Worm (Caenorhabditis elegans) whole organism, L2 larva: ENCODE measurements around the gene mpst-3.
A peak's percentile ranks its signal among the peaks of the same experiment; 100 is the strongest.

ENCODE experiments used
- C34F6.9 ChIP-seq: fragments of 150-350 bp; optimal IDR thresholded peaks from 2 replicates; lab custom pipeline; 2014; ENCODE audit warnings: missing biosample characterization, missing genetic modification characterization
- F13H6.1 ChIP-seq: sonication (generic microtip); optimal IDR thresholded peaks from 2 replicates; lab custom pipeline; 2016; ENCODE audit warnings: missing genetic modification characterization, missing compliant biosample characterization
- R02D3.7 ChIP-seq: fragments of 150-350 bp; optimal IDR thresholded peaks from 2 replicates; lab custom pipeline; 2014; ENCODE audit warnings: missing biosample characterization, missing genetic modification characterization
- Y55F3AM.14 ChIP-seq: fragments of 200-800 bp; sonication (Bioruptor generic); optimal IDR thresholded peaks from 2 replicates; lab custom pipeline; 2018; ENCODE audit warnings: mild to moderate bottlenecking, missing genetic modification characterization, missing compliant biosample characterization
- ZK546.5 ChIP-seq: sonication (generic microtip); optimal IDR thresholded peaks from 2 replicates; lab custom pipeline; 2017; ENCODE audit warnings: missing biosample characterization, missing genetic modification characterization
- alr-1 ChIP-seq: fragments of 150-350 bp; optimal IDR thresholded peaks from 2 replicates; lab custom pipeline; 2014; ENCODE audit warnings: missing biosample characterization, missing genetic modification characterization
- aly-2 ChIP-seq: fragments of 150-350 bp; optimal IDR thresholded peaks from 2 replicates; lab custom pipeline; 2014; ENCODE audit warnings: missing biosample characterization, missing genetic modification characterization
- ama-1 ChIP-seq: fragments of 150-350 bp; optimal IDR thresholded peaks from 2 replicates; lab custom pipeline; 2018; ENCODE audit warnings: inconsistent platforms
- blmp-1 ChIP-seq: sonication (generic microtip); optimal IDR thresholded peaks from 2 replicates; lab custom pipeline; 2017; ENCODE audit warnings: missing genetic modification characterization, mild to moderate bottlenecking, missing compliant biosample characterization, antibody characterized with exemption, moderate library complexity; ENCODE audit not compliant: insufficient read depth
- ceh-16 ChIP-seq: fragments of 150-350 bp; optimal IDR thresholded peaks from 2 replicates; lab custom pipeline; 2014; ENCODE audit warnings: missing biosample characterization, missing genetic modification characterization
- ceh-82 ChIP-seq: fragments of 150-350 bp; optimal IDR thresholded peaks from 2 replicates; lab custom pipeline; 2014; ENCODE audit warnings: missing biosample characterization, missing genetic modification characterization
- crh-2 ChIP-seq: sonication (generic microtip); optimal IDR thresholded peaks from 2 replicates; lab custom pipeline; 2017; ENCODE audit warnings: missing biosample characterization, missing genetic modification characterization
- dmd-4 ChIP-seq: sonication (generic microtip); optimal IDR thresholded peaks from 2 replicates; lab custom pipeline; 2017; ENCODE audit warnings: missing biosample characterization, missing genetic modification characterization
- egl-27 ChIP-seq: sonication (generic microtip); optimal IDR thresholded peaks from 3 replicates; lab custom pipeline; 2017; ENCODE audit warnings: missing biosample characterization, missing genetic modification reagents, missing genetic modification characterization
- elt-3 ChIP-seq: sonication (generic microtip); optimal IDR thresholded peaks from 2 replicates; lab custom pipeline; 2017; ENCODE audit warnings: missing biosample characterization, missing genetic modification characterization
- fos-1 ChIP-seq: fragments of 150-350 bp; optimal IDR thresholded peaks from 2 replicates; lab custom pipeline; 2014; ENCODE audit warnings: missing biosample characterization, missing genetic modification characterization
- gmeb-1 ChIP-seq: fragments of 150-350 bp; optimal IDR thresholded peaks from 2 replicates; lab custom pipeline; 2014; ENCODE audit warnings: missing biosample characterization, missing genetic modification characterization
- lin-11 ChIP-seq: fragments of 150-350 bp; sonication (generic microtip); optimal IDR thresholded peaks from 2 replicates; lab custom pipeline; 2014; ENCODE audit warnings: missing biosample characterization, missing genetic modification characterization, inconsistent platforms, mixed read lengths
- lin-13 ChIP-seq: fragments of 150-350 bp; optimal IDR thresholded peaks from 2 replicates; lab custom pipeline; 2014; ENCODE audit warnings: missing biosample characterization, missing genetic modification reagents, missing genetic modification characterization
- lin-39 ChIP-seq: fragments of 150-350 bp; optimal IDR thresholded peaks from 2 replicates; lab custom pipeline; 2014; ENCODE audit warnings: missing biosample characterization, missing genetic modification reagents, missing genetic modification characterization
- lsy-2 ChIP-seq, 2 experiments: fragments of 150-350 bp in 1 of 2; sonication (generic microtip) in 1 of 2; optimal IDR thresholded peaks; 2 replicates each; lab custom pipeline; 2014 to 2017; ENCODE audit warnings: missing biosample characterization in 2 of 2, missing genetic modification characterization in 2 of 2
- mab-5 ChIP-seq: fragments of 150-350 bp; optimal IDR thresholded peaks from 2 replicates; lab custom pipeline; 2014; ENCODE audit warnings: missing biosample characterization, missing genetic modification characterization
- mbf-1 ChIP-seq: sonication (generic microtip); optimal IDR thresholded peaks from 2 replicates; lab custom pipeline; 2017; ENCODE audit warnings: missing biosample characterization, missing genetic modification characterization
- mdl-1 ChIP-seq, 2 experiments: fragments of 150-350 bp in 1 of 2; sonication (generic microtip) in 1 of 2; optimal IDR thresholded peaks; 2 replicates each; lab custom pipeline; 2017; ENCODE audit warnings: missing biosample characterization in 2 of 2, missing genetic modification characterization in 2 of 2
- nhr-10 ChIP-seq: sonication (generic microtip); optimal IDR thresholded peaks from 2 replicates; lab custom pipeline; 2017; ENCODE audit warnings: missing biosample characterization, missing genetic modification characterization
- nhr-11 ChIP-seq: fragments of 150-350 bp; optimal IDR thresholded peaks from 2 replicates; lab custom pipeline; 2014; ENCODE audit warnings: missing biosample characterization, missing genetic modification characterization
- nhr-12 ChIP-seq: fragments of 150-350 bp; optimal IDR thresholded peaks from 2 replicates; lab custom pipeline; 2014; ENCODE audit warnings: missing biosample characterization, missing genetic modification characterization
- nhr-129 ChIP-seq: fragments of 150-350 bp; optimal IDR thresholded peaks from 2 replicates; lab custom pipeline; 2014; ENCODE audit warnings: missing biosample characterization, missing genetic modification characterization
- nhr-21 ChIP-seq: fragments of 150-350 bp; optimal IDR thresholded peaks from 2 replicates; lab custom pipeline; 2014; ENCODE audit warnings: missing biosample characterization, missing genetic modification characterization
- nhr-23 ChIP-seq: fragments of 150-350 bp; optimal IDR thresholded peaks from 2 replicates; lab custom pipeline; 2014; ENCODE audit warnings: missing biosample characterization, missing genetic modification reagents, missing genetic modification characterization
- nhr-237 ChIP-seq: fragments of 150-350 bp; optimal IDR thresholded peaks from 2 replicates; lab custom pipeline; 2014; ENCODE audit warnings: missing biosample characterization, missing genetic modification characterization
- nhr-25 ChIP-seq: fragments of 150-350 bp; sonication (generic microtip); optimal IDR thresholded peaks from 3 replicates; lab custom pipeline; 2014; ENCODE audit warnings: missing biosample characterization, missing genetic modification characterization
- nhr-6 ChIP-seq: fragments of 150-350 bp; optimal IDR thresholded peaks from 2 replicates; lab custom pipeline; 2014; ENCODE audit warnings: missing biosample characterization, missing genetic modification characterization
- nhr-77 ChIP-seq: fragments of 150-350 bp; optimal IDR thresholded peaks from 2 replicates; lab custom pipeline; 2014; ENCODE audit warnings: missing biosample characterization, missing genetic modification characterization
- peb-1 ChIP-seq: fragments of 150-350 bp; optimal IDR thresholded peaks from 2 replicates; lab custom pipeline; 2014; ENCODE audit warnings: missing biosample characterization, missing genetic modification characterization
- sem-4 ChIP-seq: fragments of 150-350 bp; optimal IDR thresholded peaks from 2 replicates; lab custom pipeline; 2014; ENCODE audit warnings: missing biosample characterization, missing genetic modification reagents, missing genetic modification characterization
- skn-1 ChIP-seq: sonication (generic microtip); optimal IDR thresholded peaks from 2 replicates; lab custom pipeline; 2017; ENCODE audit warnings: missing biosample characterization, missing genetic modification characterization
- sma-3 ChIP-seq: sonication (generic microtip); optimal IDR thresholded peaks from 2 replicates; lab custom pipeline; 2016; ENCODE audit warnings: missing genetic modification reagents, missing genetic modification characterization, missing compliant biosample characterization
- sma-9 ChIP-seq, 2 experiments: fragments of 150-350 bp in 1 of 2; sonication (generic microtip) in 1 of 2; optimal IDR thresholded peaks; 2 replicates each; lab custom pipeline; 2014 to 2016; ENCODE audit warnings: missing genetic modification characterization in 2 of 2, mild to moderate bottlenecking in 1 of 2, missing biosample characterization in 1 of 2, missing compliant biosample characterization in 1 of 2, missing genetic modification reagents in 1 of 2, moderate library complexity in 1 of 2
- snpc-4 ChIP-seq: fragments of 150-350 bp; optimal IDR thresholded peaks from 2 replicates; lab custom pipeline; 2014; ENCODE audit warnings: missing biosample characterization, missing genetic modification characterization
- unc-39 ChIP-seq: fragments of 150-350 bp; optimal IDR thresholded peaks from 2 replicates; lab custom pipeline; 2014; ENCODE audit warnings: missing biosample characterization, missing genetic modification characterization
- unc-55 ChIP-seq: fragments of 150-350 bp; sonication (generic microtip); optimal IDR thresholded peaks from 3 replicates; lab custom pipeline; 2014; ENCODE audit warnings: missing biosample characterization, missing genetic modification reagents, missing genetic modification characterization
- unc-62 ChIP-seq: fragments of 150-350 bp; optimal IDR thresholded peaks from 2 replicates; lab custom pipeline; 2014; ENCODE audit warnings: missing biosample characterization, missing genetic modification reagents, missing genetic modification characterization
- zag-1 ChIP-seq: fragments of 150-350 bp; optimal IDR thresholded peaks from 2 replicates; lab custom pipeline; 2014; ENCODE audit warnings: missing biosample characterization, missing genetic modification characterization
- ztf-1 ChIP-seq: fragments of 200-800 bp; sonication (Bioruptor generic); conservative IDR thresholded peaks from 2 replicates; pipeline ENCODE4 v1.3.6; 2022; ENCODE audit warnings: missing genetic modification characterization, missing compliant biosample characterization
- ztf-11 ChIP-seq: sonication (generic microtip); optimal IDR thresholded peaks from 2 replicates; lab custom pipeline; 2017; ENCODE audit warnings: missing biosample characterization, missing genetic modification characterization
- ztf-4 ChIP-seq: fragments of 150-350 bp; optimal IDR thresholded peaks from 2 replicates; lab custom pipeline; 2014; ENCODE audit warnings: missing biosample characterization, missing genetic modification characterization

The mpst-3 gene

DNA sequence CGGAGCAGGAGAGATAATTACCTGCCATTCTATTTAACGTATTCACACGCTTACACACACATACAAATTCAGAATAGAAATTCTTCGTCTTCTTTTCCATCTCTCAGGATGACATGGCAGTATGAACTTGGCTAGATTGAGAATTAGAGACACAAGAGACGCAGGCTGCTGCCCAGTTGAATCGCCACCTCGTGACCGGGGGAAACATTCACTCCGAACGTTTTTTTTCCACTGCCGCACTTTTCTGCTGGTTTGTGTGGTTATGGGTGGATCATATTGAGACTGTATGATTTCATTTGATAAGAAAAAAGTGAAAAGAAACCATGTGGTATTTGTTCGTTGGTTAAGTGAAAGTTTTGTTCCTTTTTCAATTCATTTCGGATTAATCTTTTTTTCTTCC is 45.8 kb upstream of the mpst-3 start:
- TF ChIP-seq sma-3 (GFP tag; lab: Kevin White, UChicago) (peak; percentile 86), unc-55 (GFP tag; lab: Kevin White, UChicago) (peak; percentile 5), egl-27 (peak; percentile 58), crh-2 (tag; lab: Kevin White, UChicago) (peak; percentile 67), unc-39 (tag; lab: Kevin White, UChicago) (no peak), ztf-4 (tag; lab: Kevin White, UChicago) (peak; percentile 20), F13H6.1 (tag; lab: Kevin White, UChicago) (peak; percentile 52), zag-1 (peak; percentile 20), nhr-21 (tag; lab: Kevin White, UChicago) (peak; percentile 86), nhr-25 (tag; lab: Kevin White, UChicago) (peak; percentile 85), fos-1 (tag; lab: Kevin White, UChicago) (peak; percentile 59), ceh-16 (tag; lab: Kevin White, UChicago) (no peak), gmeb-1 (tag; lab: Kevin White, UChicago) (peak; percentile 57), nhr-11 (tag; lab: Kevin White, UChicago) (no peak), lsy-2 (tag; optimal IDR thresholded peaks at IDR 0.05; lab: Kevin White, UChicago) (peak in 1 of 2 experiments; percentile 68), lin-13 (no peak), skn-1 (tag; lab: Kevin White, UChicago) (peak; percentile 72), elt-3 (tag; lab: Kevin White, UChicago) (no peak), ama-1 (peak; percentile 70), sma-9 (GFP tag; optimal IDR thresholded peaks at IDR 0.05; lab: Kevin White, UChicago) (peak; percentile 88), sma-9 (tag; optimal IDR thresholded peaks at IDR 0.05; lab: Kevin White, UChicago) (no peak), lin-11 (tag; lab: Kevin White, UChicago) (peak; percentile 16), C34F6.9 (tag; lab: Kevin White, UChicago) (peak; percentile 80), lin-39 (tag; lab: Kevin White, UChicago) (no peak), Y55F3AM.14 (GFP tag; lab: Kevin White, UChicago) (peak; percentile 75), mdl-1 (tag; optimal IDR thresholded peaks at IDR 0.05; lab: Kevin White, UChicago) (peak; percentile 58 to 65), blmp-1 (tag; lab: Kevin White, UChicago) (peak; percentile 99), sem-4 (peak; percentile 61), nhr-129 (tag; lab: Kevin White, UChicago) (peak; percentile 83), nhr-23 (tag; lab: Kevin White, UChicago) (no peak)

DNA sequence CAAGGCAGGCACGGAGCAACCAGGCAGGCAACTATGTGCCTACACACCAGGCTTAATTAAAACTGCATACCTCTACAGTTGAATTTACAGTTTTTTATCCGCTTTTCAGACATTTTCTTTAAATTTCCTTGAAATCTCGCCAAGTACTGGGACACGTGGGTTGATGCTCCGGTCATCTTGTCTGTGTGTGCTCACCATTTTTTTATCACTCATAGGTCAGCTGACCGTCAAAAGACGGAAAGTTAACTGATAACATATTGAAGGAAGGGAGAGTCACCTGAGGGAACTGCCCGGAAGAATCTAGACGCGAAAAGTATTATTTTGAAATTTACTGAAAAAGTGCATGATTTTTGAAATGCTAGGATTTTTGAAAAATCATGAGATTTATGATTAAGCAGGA is 44.9 kb upstream of the mpst-3 start:
- TF ChIP-seq lin-39 (tag; lab: Kevin White, UChicago) = no peak
- TF ChIP-seq nhr-23 (tag; lab: Kevin White, UChicago) = no peak
- TF ChIP-seq sma-3 (GFP tag; lab: Kevin White, UChicago) = no peak
- TF ChIP-seq egl-27 = no peak
- TF ChIP-seq nhr-77 (tag; lab: Kevin White, UChicago) = no peak
- no peak for TF ChIP-seq ztf-1 (GFP tag; lab: Robert Waterston, UW)
- TF ChIP-seq R02D3.7 = no peak
- no peak for TF ChIP-seq Y55F3AM.14 (GFP tag; lab: Kevin White, UChicago)
- no peak for TF ChIP-seq unc-55 (GFP tag; lab: Kevin White, UChicago)
- TF ChIP-seq lsy-2 (tag; optimal IDR thresholded peaks at IDR 0.05; lab: Kevin White, UChicago) = no peak
- TF ChIP-seq ZK546.5 = no peak
- no peak for TF ChIP-seq nhr-12
- no peak for TF ChIP-seq dmd-4 (tag; lab: Kevin White, UChicago)
- no peak for TF ChIP-seq unc-39 (tag; lab: Kevin White, UChicago)
- no peak for TF ChIP-seq skn-1 (tag; lab: Kevin White, UChicago)
- no peak for TF ChIP-seq lin-13
- TF ChIP-seq snpc-4 (tag; lab: Kevin White, UChicago) = peak; percentile 14
- TF ChIP-seq nhr-6 (tag; lab: Kevin White, UChicago) = no peak
- no peak for TF ChIP-seq lin-11 (tag; lab: Kevin White, UChicago)
- TF ChIP-seq unc-62 (GFP tag; lab: Kevin White, UChicago) = no peak
- no peak for TF ChIP-seq ztf-11
- TF ChIP-seq nhr-129 (tag; lab: Kevin White, UChicago) = peak; percentile 75
- no peak for TF ChIP-seq nhr-10 (tag; lab: Kevin White, UChicago)
- TF ChIP-seq fos-1 (tag; lab: Kevin White, UChicago) = peak; percentile 82
- no peak for TF ChIP-seq elt-3 (tag; lab: Kevin White, UChicago)
- no peak for TF ChIP-seq nhr-25 (tag; lab: Kevin White, UChicago)
- TF ChIP-seq ceh-82 (tag; lab: Kevin White, UChicago) = no peak
- TF ChIP-seq zag-1 = no peak
- peak; percentile 28 for TF ChIP-seq gmeb-1 (tag; lab: Kevin White, UChicago)
- TF ChIP-seq blmp-1 (tag; lab: Kevin White, UChicago) = no peak
- peak; percentile 36 for TF ChIP-seq crh-2 (tag; lab: Kevin White, UChicago)
- TF ChIP-seq ama-1 = no peak
- no peak for TF ChIP-seq nhr-237 (tag; lab: Kevin White, UChicago)
- peak; percentile 25 for TF ChIP-seq C34F6.9 (tag; lab: Kevin White, UChicago)
- TF ChIP-seq ceh-16 (tag; lab: Kevin White, UChicago) = no peak
- TF ChIP-seq mab-5 (tag; lab: Kevin White, UChicago) = no peak
- TF ChIP-seq nhr-11 (tag; lab: Kevin White, UChicago) = no peak
- TF ChIP-seq mbf-1 (tag; lab: Kevin White, UChicago) = no peak
- TF ChIP-seq aly-2 = no peak
- no peak for TF ChIP-seq nhr-21 (tag; lab: Kevin White, UChicago)
- peak; percentile 72 for TF ChIP-seq sma-9 (GFP tag; optimal IDR thresholded peaks at IDR 0.05; lab: Kevin White, UChicago)
- TF ChIP-seq sma-9 (tag; optimal IDR thresholded peaks at IDR 0.05; lab: Kevin White, UChicago) = no peak
- TF ChIP-seq ztf-4 (tag; lab: Kevin White, UChicago) = no peak
- no peak for TF ChIP-seq alr-1 (tag; lab: Kevin White, UChicago)
- peak; percentile 41 for TF ChIP-seq F13H6.1 (tag; lab: Kevin White, UChicago)
- no peak for TF ChIP-seq sem-4
- TF ChIP-seq peb-1 (tag; lab: Kevin White, UChicago) = no peak
